Fruit fly (Drosophila melanogaster) whole organism, embryonic: ENCODE results near the gene Wdfy2.

Source experiments
- Atf-2 ChIP-seq: fragments of 200-800 bp; sonication (Bioruptor generic); optimal IDR thresholded peaks from 2 replicates; lab custom pipeline; 2016; ENCODE audit warnings: missing biosample characterization, missing genetic modification characterization
- B-H2 ChIP-seq: fragments of 200-800 bp; sonication (Bioruptor generic); optimal IDR thresholded peaks from 2 replicates; lab custom pipeline; 2018; ENCODE audit warnings: missing biosample characterization, mild to moderate bottlenecking, missing genetic modification characterization
- Bteb2 ChIP-seq: fragments of 200-800 bp; sonication (Bioruptor generic); optimal IDR thresholded peaks from 2 replicates; lab custom pipeline; 2016; ENCODE audit warnings: missing biosample characterization, missing genetic modification characterization
- CG10565 ChIP-seq: fragments of 200-800 bp; sonication (Bioruptor generic); optimal IDR thresholded peaks from 3 replicates; lab custom pipeline; 2016; ENCODE audit warnings: missing biosample characterization, mild to moderate bottlenecking, missing genetic modification characterization
- CG11093 ChIP-seq: fragments of 200-800 bp; sonication (Bioruptor generic); IDR thresholded peaks from 3 replicates; pipeline ENCODE4 v1.3.6; 2022; ENCODE audit warnings: missing biosample characterization, missing genetic modification characterization
- CG12155 ChIP-seq: fragments of 200-800 bp; sonication (Bioruptor generic); optimal IDR thresholded peaks from 3 replicates; lab custom pipeline; 2016; ENCODE audit warnings: missing biosample characterization, missing genetic modification characterization
- CG12219 ChIP-seq: fragments of 200-800 bp; sonication (Bioruptor generic); optimal IDR thresholded peaks from 3 replicates; lab custom pipeline; 2018; ENCODE audit warnings: missing biosample characterization, mild to moderate bottlenecking, missing genetic modification characterization
- CG12236 ChIP-seq: fragments of 200-800 bp; sonication (Bioruptor generic); optimal IDR thresholded peaks from 2 replicates; lab custom pipeline; 2016; ENCODE audit warnings: missing biosample characterization, missing genetic modification characterization
- CG1233 ChIP-seq: fragments of 200-800 bp; sonication (Bioruptor generic); optimal IDR thresholded peaks from 4 replicates; lab custom pipeline; 2018; ENCODE audit warnings: missing biosample characterization, mild to moderate bottlenecking, missing genetic modification characterization
- CG12942 ChIP-seq: fragments of 200-800 bp; sonication (Bioruptor generic); optimal IDR thresholded peaks from 3 replicates; lab custom pipeline; 2016; ENCODE audit warnings: missing biosample characterization, missing genetic modification characterization
- CG13123 ChIP-seq: fragments of 200-800 bp; sonication (Bioruptor generic); optimal IDR thresholded peaks from 2 replicates; lab custom pipeline; 2016; ENCODE audit warnings: missing biosample characterization, missing genetic modification characterization
- CG1529 ChIP-seq: fragments of 200-800 bp; sonication (Bioruptor generic); optimal IDR thresholded peaks from 3 replicates; lab custom pipeline; 2018; ENCODE audit warnings: missing biosample characterization, missing genetic modification characterization
- CG15479 ChIP-seq: fragments of 200-800 bp; sonication (Bioruptor generic); optimal IDR thresholded peaks from 3 replicates; lab custom pipeline; 2019; ENCODE audit warnings: missing biosample characterization, mild to moderate bottlenecking, missing genetic modification characterization, moderate library complexity
- CG17385 ChIP-seq: fragments of 200-800 bp; sonication (Bioruptor generic); optimal IDR thresholded peaks from 3 replicates; lab custom pipeline; 2018; ENCODE audit warnings: missing biosample characterization, mild to moderate bottlenecking, missing genetic modification characterization
- CG2120 ChIP-seq: fragments of 200-800 bp; sonication (Bioruptor generic); optimal IDR thresholded peaks from 3 replicates; lab custom pipeline; 2016; ENCODE audit warnings: missing biosample characterization, missing genetic modification characterization
- CG7786 ChIP-seq: fragments of 200-800 bp; sonication (Bioruptor generic); optimal IDR thresholded peaks from 2 replicates; lab custom pipeline; 2016; ENCODE audit warnings: missing biosample characterization, missing genetic modification characterization
- CG7963 ChIP-seq: fragments of 200-800 bp; sonication (Bioruptor generic); IDR thresholded peaks from 3 replicates; pipeline ENCODE4 v1.3.6; 2022; ENCODE audit warnings: missing biosample characterization, missing genetic modification characterization; ENCODE audit not compliant: partially characterized antibody
- CG8290 ChIP-seq, 3 experiments: fragments of 200-800 bp; sonication (Bioruptor generic); optimal IDR thresholded peaks; 2 replicates each; lab custom pipeline; 2016 to 2019; ENCODE audit warnings: missing biosample characterization in 3 of 3, missing genetic modification characterization in 3 of 3, mild to moderate bottlenecking in 2 of 3, moderate library complexity in 1 of 3
- CTCF ChIP-seq: fragments of 200-800 bp; sonication (Bioruptor generic); optimal IDR thresholded peaks from 2 replicates; lab custom pipeline; 2017; ENCODE audit warnings: missing biosample characterization, mild to moderate bottlenecking, missing genetic modification characterization, moderate library complexity
- CkIIα-i1 ChIP-seq: fragments of 200-800 bp; sonication (Bioruptor generic); IDR thresholded peaks from 2 replicates; pipeline ENCODE4 v1.3.6; 2022; ENCODE audit warnings: missing biosample characterization, missing genetic modification characterization
- D19A ChIP-seq: fragments of 200-800 bp; optimal IDR thresholded peaks from 3 replicates; lab custom pipeline; 2019; ENCODE audit warnings: missing biosample characterization, mild to moderate bottlenecking, missing genetic modification characterization, moderate library complexity
- Dp ChIP-seq: fragments of 200-800 bp; sonication (Bioruptor generic); optimal IDR thresholded peaks from 2 replicates; lab custom pipeline; 2018; ENCODE audit warnings: missing biosample characterization, mild to moderate bottlenecking, missing genetic modification characterization, moderate library complexity
- Dref ChIP-seq: fragments of 200-800 bp; sonication (Bioruptor generic); IDR thresholded peaks from 2 replicates; pipeline ENCODE4 v1.3.6; 2022; ENCODE audit warnings: missing biosample characterization, missing genetic modification characterization
- E2f2 ChIP-seq: fragments of 200-800 bp; sonication (Bioruptor generic); IDR thresholded peaks from 2 replicates; pipeline ENCODE4 v1.3.6; 2022; ENCODE audit warnings: missing biosample characterization, missing genetic modification characterization
- ERR ChIP-seq: fragments of 200-800 bp; sonication (Bioruptor generic); optimal IDR thresholded peaks from 2 replicates; lab custom pipeline; 2016; ENCODE audit warnings: missing biosample characterization, missing genetic modification characterization
- GATAe ChIP-seq: fragments of 200-800 bp; sonication (Bioruptor generic); conservative IDR thresholded peaks from 2 replicates; pipeline ENCODE4 v1.3.6; 2022; ENCODE audit warnings: missing biosample characterization, missing genetic modification characterization
- Gug ChIP-seq: fragments of 200-800 bp; sonication (Bioruptor generic); IDR thresholded peaks from 4 replicates; pipeline ENCODE4 v1.3.6; 2022; ENCODE audit warnings: missing biosample characterization, missing genetic modification characterization
- HLH54F ChIP-seq: fragments of 200-800 bp; sonication (Bioruptor generic); optimal IDR thresholded peaks from 3 replicates; lab custom pipeline; 2016; ENCODE audit warnings: missing biosample characterization, missing genetic modification characterization
- HmgZ ChIP-seq: fragments of 200-800 bp; sonication (Bioruptor generic); optimal IDR thresholded peaks from 2 replicates; lab custom pipeline; 2018; ENCODE audit warnings: missing biosample characterization, mild to moderate bottlenecking, missing genetic modification characterization
- Kr ChIP-seq: fragments of 200-800 bp; sonication (Bioruptor generic); optimal IDR thresholded peaks from 2 replicates; lab custom pipeline; 2017; ENCODE audit warnings: missing biosample characterization, mild to moderate bottlenecking, missing genetic modification characterization
- Lpt ChIP-seq: fragments of >200 bp; optimal IDR thresholded peaks from 2 replicates; lab custom pipeline; 2018; ENCODE audit warnings: missing biosample characterization, missing genetic modification characterization
- Mrtf ChIP-seq: fragments of 200-800 bp; sonication (Bioruptor generic); IDR thresholded peaks from 3 replicates; pipeline ENCODE4 v1.3.6; 2022; ENCODE audit warnings: missing biosample characterization, missing genetic modification characterization
- dpn ChIP-seq, 2 experiments: fragments of 200-800 bp; sonication (Bioruptor generic); optimal IDR thresholded peaks; 3 replicates each; lab custom pipeline; 2016; ENCODE audit warnings: missing biosample characterization in 2 of 2, missing genetic modification characterization in 2 of 2
- esg ChIP-seq: fragments of 200-800 bp; sonication (Bioruptor generic); conservative IDR thresholded peaks from 2 replicates; pipeline ENCODE4 v1.3.6; 2022; ENCODE audit warnings: missing biosample characterization, missing genetic modification characterization
- fd102C ChIP-seq: fragments of 200-800 bp; sonication (Bioruptor generic); optimal IDR thresholded peaks from 2 replicates; lab custom pipeline; 2018; ENCODE audit warnings: missing biosample characterization, mild to moderate bottlenecking, missing genetic modification characterization, moderate library complexity
- gsb ChIP-seq: fragments of 200-800 bp; sonication (Bioruptor generic); IDR thresholded peaks from 2 replicates; pipeline ENCODE4 v1.3.6; 2022; ENCODE audit warnings: missing biosample characterization, missing genetic modification characterization
- gt ChIP-seq: fragments of 200-800 bp; sonication (Bioruptor generic); IDR thresholded peaks from 2 replicates; pipeline ENCODE4 v1.3.6; 2022; ENCODE audit warnings: missing biosample characterization, missing genetic modification characterization
- knrl ChIP-seq: fragments of 200-800 bp; sonication (Bioruptor generic); IDR thresholded peaks from 3 replicates; pipeline ENCODE4 v1.3.6; 2022; ENCODE audit warnings: missing biosample characterization, missing genetic modification characterization; ENCODE audit not compliant: partially characterized antibody
- lmd ChIP-seq: fragments of 200-800 bp; sonication (Bioruptor generic); IDR thresholded peaks from 2 replicates; pipeline ENCODE4 v1.3.6; 2022; ENCODE audit warnings: missing biosample characterization, missing genetic modification characterization
- lov ChIP-seq, 2 experiments: fragments of 200-800 bp in 1 of 2; fragments of >200 bp in 1 of 2; sonication (Bioruptor generic) in 1 of 2; IDR thresholded peaks in 1 of 2; optimal IDR thresholded peaks in 1 of 2; 2 replicates in 1 of 2; 3 replicates in 1 of 2; pipeline versions ENCODE4 v1.3.6 to Lab custom; 2017 to 2022; ENCODE audit warnings: missing biosample characterization in 1 of 2, missing genetic modification characterization in 1 of 2
- pum ChIP-seq: fragments of 200-800 bp; sonication (Bioruptor generic); optimal IDR thresholded peaks from 2 replicates; lab custom pipeline; 2016; ENCODE audit warnings: missing biosample characterization, missing genetic modification characterization
- sc ChIP-seq, 3 experiments: fragments of >200 bp in 2 of 3; fragments of 200-800 bp in 1 of 3; sonication (Bioruptor generic) in 1 of 3; optimal IDR thresholded peaks; 2 replicates in 2 of 3; 3 replicates in 1 of 3; lab custom pipeline; 2017; ENCODE audit warnings: mild to moderate bottlenecking in 1 of 3, missing biosample characterization in 1 of 3, missing genetic modification characterization in 1 of 3, missing genetic modification reagents in 1 of 3
- scrt ChIP-seq: fragments of 200-800 bp; sonication (Bioruptor generic); optimal IDR thresholded peaks from 2 replicates; lab custom pipeline; 2018; ENCODE audit warnings: missing biosample characterization, mild to moderate bottlenecking, missing genetic modification characterization, moderate library complexity
- sim ChIP-seq: fragments of 200-800 bp; sonication (Bioruptor generic); IDR thresholded peaks from 2 replicates; pipeline ENCODE4 v1.3.6; 2022; ENCODE audit warnings: missing biosample characterization, missing genetic modification characterization
- tgo ChIP-seq: fragments of 200-800 bp; sonication (Bioruptor generic); IDR thresholded peaks from 3 replicates; pipeline ENCODE4 v1.3.6; 2022; ENCODE audit warnings: missing biosample characterization, missing genetic modification characterization
- tio ChIP-seq: fragments of 200-800 bp; sonication (Bioruptor generic); optimal IDR thresholded peaks from 2 replicates; lab custom pipeline; 2017; ENCODE audit warnings: missing biosample characterization, missing genetic modification characterization, inconsistent platforms
- tup ChIP-seq: fragments of 200-800 bp; sonication (Bioruptor generic); optimal IDR thresholded peaks from 2 replicates; lab custom pipeline; 2016; ENCODE audit warnings: missing biosample characterization, mild to moderate bottlenecking, missing genetic modification characterization, moderate library complexity
- usp ChIP-seq: fragments of >200 bp; optimal IDR thresholded peaks from 2 replicates; lab custom pipeline; 2017; ENCODE audit warnings: missing biosample characterization, missing genetic modification characterization
- vnd ChIP-seq: fragments of 200-800 bp; sonication (Bioruptor generic); IDR thresholded peaks from 3 replicates; pipeline ENCODE4 v1.3.6; 2022; ENCODE audit warnings: missing biosample characterization, missing genetic modification characterization; ENCODE audit not compliant: partially characterized antibody
- wor ChIP-seq: fragments of 200-800 bp; sonication (Bioruptor generic); IDR thresholded peaks from 2 replicates; pipeline ENCODE4 v1.3.6; 2022; ENCODE audit warnings: missing biosample characterization, missing genetic modification characterization
- z ChIP-seq: fragments of 200-800 bp; sonication (Bioruptor generic); IDR thresholded peaks from 3 replicates; pipeline ENCODE4 v1.3.6; 2022; ENCODE audit warnings: missing biosample characterization, missing genetic modification characterization

Wdfy2 gene

dm6 chr2L:10474268-10474678, 51.2 kb downstream of the Wdfy2 start, which contains the start of gene RluA-1 (continued):
- TF ChIP-seq vnd (GFP tag; lab: Robert Waterston, UW) (no peak; the same call in 1 of the 3 replicates), gsb (GFP tag; lab: Robert Waterston, UW) (peak; percentile 99), ERR (GFP tag; lab: Kevin White, UChicago) (peak; percentile 85), HmgZ (tag; lab: Kevin White, UChicago) (peak; percentile 99), CG17385 (GFP tag; lab: Kevin White, UChicago) (peak; percentile 99), E2f2 (GFP tag; lab: Robert Waterston, UW) (peak; percentile 94), tgo (GFP tag; lab: Robert Waterston, UW) (peak; percentile 100), Mrtf (peak; percentile 99), Gug (GFP tag; lab: Robert Waterston, UW) (peak; percentile 98), CG1529 (GFP tag; lab: Kevin White, UChicago) (peak; percentile 99), HLH54F (GFP tag; lab: Kevin White, UChicago) (peak; percentile 92), z (peak; percentile 86), Lpt (GFP tag; lab: Kevin White, UChicago) (no peak), Bteb2 (peak; percentile 96), gt (GFP tag; lab: Robert Waterston, UW) (peak; percentile 99), CG11093 (GFP tag; lab: Robert Waterston, UW) (peak; percentile 99), knrl (peak; percentile 71), CG13123 (GFP tag; lab: Kevin White, UChicago) (peak; percentile 98), CG8290 (GFP tag; optimal IDR thresholded peaks at IDR 0.05; lab: Kevin White, UChicago) (peak; percentile 95), CG8290 (tag; optimal IDR thresholded peaks at IDR 0.05; lab: Kevin White, UChicago) (peak; percentile 95 to 98), CG7786 (GFP tag; lab: Kevin White, UChicago) (peak; percentile 87), CG1233 (GFP tag; lab: Kevin White, UChicago) (peak; percentile 99), CG12942 (GFP tag; lab: Kevin White, UChicago) (peak; percentile 99), CG15479 (GFP tag; lab: Kevin White, UChicago) (peak; percentile 77), sim (GFP tag; lab: Robert Waterston, UW) (peak; percentile 99), wor (GFP tag; lab: Robert Waterston, UW) (peak; percentile 99), CG12155 (GFP tag; lab: Kevin White, UChicago) (peak; percentile 97), tio (peak; percentile 98), D19A (tag; lab: Kevin White, UChicago) (peak; percentile 95), fd102C (GFP tag; lab: Kevin White, UChicago) (peak; percentile 96), Dref (GFP tag; lab: Robert Waterston, UW) (peak; percentile 44), lov (optimal IDR thresholded peaks at IDR 0.05; lab: Kevin White, UChicago) (no peak), lov (GFP tag; IDR thresholded peaks at IDR 0.05; lab: Robert Waterston, UW) (peak; percentile 99), GATAe (GFP tag; lab: Robert Waterston, UW) (peak; percentile 96), CG7963 (GFP tag; lab: Robert Waterston, UW) (0 out of 3 replicates have a peak, but pooled peaks have one; percentile 48), esg (GFP tag; lab: Robert Waterston, UW) (peak; percentile 98), CG2120 (GFP tag; lab: Kevin White, UChicago) (peak; percentile 96), scrt (GFP tag; lab: Kevin White, UChicago) (peak; percentile 96), CkIIα-i1 (GFP tag; lab: Robert Waterston, UW) (no peak), usp (GFP tag; lab: Kevin White, UChicago) (no peak), sc (optimal IDR thresholded peaks at IDR 0.05; lab: Kevin White, UChicago) (no peak), sc (GFP tag; optimal IDR thresholded peaks at IDR 0.05; lab: Kevin White, UChicago) (peak; percentile 99), pum (GFP tag; lab: Kevin White, UChicago) (peak; percentile 89), Kr (GFP tag; lab: Kevin White, UChicago) (peak; percentile 92), CG12219 (GFP tag; lab: Kevin White, UChicago) (peak; percentile 99), tup (peak; percentile 97), B-H2 (GFP tag; lab: Kevin White, UChicago) (peak; percentile 96), CTCF (GFP tag; lab: Kevin White, UChicago) (peak; percentile 79), CG10565 (peak; percentile 96), CG12236 (GFP tag; lab: Kevin White, UChicago) (peak; percentile 86), Atf-2 (GFP tag; lab: Kevin White, UChicago) (peak; percentile 95), lmd (GFP tag; lab: Robert Waterston, UW) (peak; percentile 99), dpn (GFP tag; optimal IDR thresholded peaks at IDR 0.05; lab: Kevin White, UChicago) (peak; percentile 92 to 99), Dp (GFP tag; lab: Kevin White, UChicago) (peak; percentile 50)
